Worm (Caenorhabditis elegans) whole organism, young adult: Measurements from ENCODE around the gene hmit-1.2.

Experiments
- ZK185.1 ChIP-seq: sonication (generic microtip); optimal IDR thresholded peaks from 2 replicates; lab custom pipeline; 2016; ENCODE audit warnings: mild to moderate bottlenecking, missing genetic modification characterization, missing compliant biosample characterization; ENCODE audit not compliant: poor library complexity, severe bottlenecking
- ceh-27 ChIP-seq: fragments of 200-800 bp; sonication (Bioruptor generic); optimal IDR thresholded peaks from 2 replicates; lab custom pipeline; 2018; ENCODE audit warnings: mild to moderate bottlenecking, missing genetic modification characterization, moderate library complexity, missing compliant biosample characterization
- ceh-40 ChIP-seq: fragments of 200-800 bp; sonication (Bioruptor generic); IDR thresholded peaks from 2 replicates; pipeline ENCODE4 v1.3.6; 2022; ENCODE audit warnings: missing genetic modification characterization, missing compliant biosample characterization
- die-1 ChIP-seq: sonication (generic microtip); optimal IDR thresholded peaks from 2 replicates; lab custom pipeline; 2016; ENCODE audit warnings: missing genotype, mild to moderate bottlenecking, missing genetic modification characterization, missing compliant biosample characterization
- ets-4 ChIP-seq: fragments of 200-800 bp; sonication (Bioruptor generic); optimal IDR thresholded peaks from 2 replicates; lab custom pipeline; 2018; ENCODE audit warnings: mild to moderate bottlenecking, missing genetic modification characterization, missing compliant biosample characterization
- let-526 ChIP-seq: fragments of 200-800 bp; sonication (Bioruptor generic); IDR thresholded peaks from 2 replicates; pipeline ENCODE4 v1.3.6; 2022; ENCODE audit warnings: missing genetic modification reagents, missing genetic modification characterization, missing compliant biosample characterization
- pha-4 ChIP-seq: fragments of 150-350 bp; sonication (generic microtip); optimal IDR thresholded peaks from 2 replicates; lab custom pipeline; 2014; ENCODE audit warnings: missing biosample characterization, missing genetic modification reagents, missing genetic modification characterization
- repo-1 ChIP-seq: sonication (generic microtip); optimal IDR thresholded peaks from 2 replicates; lab custom pipeline; 2017; ENCODE audit warnings: mild to moderate bottlenecking, missing genetic modification characterization, missing compliant biosample characterization
- snpc-1.1 ChIP-seq: sonication (generic microtip); optimal IDR thresholded peaks from 2 replicates; lab custom pipeline; 2017; ENCODE audit warnings: missing genetic modification characterization, mild to moderate bottlenecking, missing compliant biosample characterization, antibody characterized with exemption, moderate library complexity, missing genotype, missing genetic modification reagents; ENCODE audit not compliant: insufficient read depth
- ztf-6 ChIP-seq: fragments of 200-800 bp; sonication (Bioruptor generic); IDR thresholded peaks from 2 replicates; pipeline ENCODE4 v1.3.6; 2022; ENCODE audit warnings: missing genetic modification reagents, missing genetic modification characterization, missing compliant biosample characterization

ce11 chrV:18578306-18578705 lies 53.7 kb downstream of the hmit-1.2 start:
- TF ChIP-seq ets-4 (GFP tag; lab: Kevin White, UChicago) (no peak), ZK185.1 (tag; lab: Kevin White, UChicago) (no peak), ceh-40 (GFP tag; lab: Robert Waterston, UW) (no peak), die-1 (tag; lab: Kevin White, UChicago) (no peak), pha-4 (tag; lab: Kevin White, UChicago) (no peak), snpc-1.1 (no peak), ztf-6 (GFP tag; lab: Robert Waterston, UW) (no peak), ceh-27 (GFP tag; lab: Kevin White, UChicago) (no peak), repo-1 (tag; lab: Kevin White, UChicago) (no peak), let-526 (GFP tag; lab: Robert Waterston, UW) (no peak)
